Fruit fly (Drosophila melanogaster) whole organism, wandering third instar larva: Measurements from ENCODE around the gene DCX-EMAP.
A peak's percentile ranks its signal among the peaks of the same experiment; 100 is the strongest.

Experiments
- CG9705 ChIP-seq: fragments of 200-800 bp; sonication (Bioruptor generic); optimal IDR thresholded peaks from 2 replicates; lab custom pipeline; 2018; ENCODE audit warnings: missing biosample characterization, mild to moderate bottlenecking, missing genetic modification characterization
- Dif ChIP-seq: fragments of 200-275, 200-300 bp; sonication (Bioruptor generic); optimal IDR thresholded peaks from 2 replicates; lab custom pipeline; 2018; ENCODE audit warnings: missing biosample characterization, missing genetic modification characterization; ENCODE audit not compliant: partially characterized antibody
- HLH106 ChIP-seq: fragments of 200-800 bp; optimal IDR thresholded peaks from 3 replicates; lab custom pipeline; 2019; ENCODE audit warnings: missing biosample characterization, mild to moderate bottlenecking, missing genetic modification characterization, moderate library complexity
- Hr83 ChIP-seq: fragments of 200-300 bp; sonication (Bioruptor generic); optimal IDR thresholded peaks from 2 replicates; lab custom pipeline; 2016; ENCODE audit warnings: missing biosample characterization, mild to moderate bottlenecking, missing genetic modification characterization, moderate library complexity; ENCODE audit not compliant: poor library complexity, severe bottlenecking
- Sp1 ChIP-seq: fragments of 200-800 bp; sonication (Bioruptor generic); optimal IDR thresholded peaks from 3 replicates; lab custom pipeline; 2019; ENCODE audit warnings: missing biosample characterization, mild to moderate bottlenecking, missing genetic modification characterization, moderate library complexity
- dmrt93B ChIP-seq: fragments of 200-800 bp; sonication (Bioruptor generic); optimal IDR thresholded peaks from 2 replicates; lab custom pipeline; 2018; ENCODE audit warnings: missing biosample characterization, mild to moderate bottlenecking, missing genetic modification characterization
- dsf ChIP-seq: sonication (Bioruptor generic); optimal IDR thresholded peaks from 2 replicates; lab custom pipeline; 2016; ENCODE audit warnings: missing biosample characterization, missing genetic modification characterization, borderline replicate concordance
- ey ChIP-seq: fragments of 200-800 bp; sonication (Bioruptor generic); optimal IDR thresholded peaks from 2 replicates; lab custom pipeline; 2016; ENCODE audit warnings: missing biosample characterization, missing genetic modification characterization
- fru ChIP-seq: fragments of 200-800 bp; sonication (Bioruptor generic); optimal IDR thresholded peaks from 3 replicates; lab custom pipeline; 2016; ENCODE audit warnings: missing biosample characterization, mild to moderate bottlenecking, missing genetic modification characterization
- psq ChIP-seq: fragments of 200-800 bp; sonication (Bioruptor generic); optimal IDR thresholded peaks from 3 replicates; lab custom pipeline; 2017; ENCODE audit warnings: missing biosample characterization, mild to moderate bottlenecking, missing genetic modification characterization, moderate library complexity
- sage ChIP-seq: fragments of 200-800 bp; sonication (Bioruptor generic); optimal IDR thresholded peaks from 2 replicates; lab custom pipeline; 2016; ENCODE audit warnings: missing biosample characterization, mild to moderate bottlenecking, missing genetic modification characterization
- tai ChIP-seq: sonication (Bioruptor generic); optimal IDR thresholded peaks from 2 replicates; lab custom pipeline; 2016; ENCODE audit warnings: missing biosample characterization, missing genetic modification characterization
- usp ChIP-seq: fragments of >200 bp; optimal IDR thresholded peaks from 2 replicates; lab custom pipeline; 2017; ENCODE audit warnings: missing biosample characterization, missing genetic modification characterization
- woc ChIP-seq: sonication (Bioruptor generic); optimal IDR thresholded peaks from 2 replicates; lab custom pipeline; 2016; ENCODE audit warnings: missing biosample characterization, mild to moderate bottlenecking, missing genetic modification characterization

- TF ChIP-seq CG9705 (no peak), usp (GFP tag; lab: Kevin White, UChicago) (no peak), HLH106 (tag; lab: Kevin White, UChicago) (peak; percentile 50), fru (GFP tag; lab: Kevin White, UChicago) (peak; percentile 76), Dif (GFP tag; lab: Kevin White, UChicago) (no peak), Hr83 (GFP tag; lab: Kevin White, UChicago) (no peak), tai (GFP tag; lab: Kevin White, UChicago) (peak; percentile 12), sage (GFP tag; lab: Kevin White, UChicago) (no peak), ey (GFP tag; lab: Kevin White, UChicago) (peak; percentile 28), psq (peak; percentile 80), woc (GFP tag; lab: Kevin White, UChicago) (peak; percentile 29), dsf (GFP tag; lab: Kevin White, UChicago) (no peak), Sp1 (peak; percentile 58), dmrt93B (GFP tag; lab: Kevin White, UChicago) (peak; percentile 40)
Observed at dm6 chr3L:14977536-14978495, 74.2 kb downstream of the DCX-EMAP start.
